Worm (Caenorhabditis elegans): Measurements from ENCODE around the gene Y81G3A.4.

DNA sequence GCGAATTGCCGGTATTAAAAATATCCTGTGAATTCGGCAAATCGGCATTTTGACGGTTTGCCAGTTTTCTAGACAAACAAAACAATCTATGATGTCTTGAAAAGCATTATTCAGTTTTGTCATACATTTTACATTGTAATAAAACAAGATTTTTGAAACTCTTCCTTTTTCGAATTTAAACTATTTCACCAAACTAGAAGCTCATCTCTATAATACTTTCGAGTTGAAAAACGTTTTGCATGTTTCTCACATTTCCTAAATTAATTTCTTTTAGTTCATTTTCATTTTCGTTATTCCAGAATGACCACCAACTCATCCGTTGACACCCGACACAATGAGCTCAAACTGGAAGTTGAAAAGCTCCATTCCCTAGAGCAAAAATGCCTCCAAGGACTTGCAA, 38.4 kb downstream of the Y81G3A.4 start, which contains the start of gene F29C12.6:
- no peak for TF ChIP-seq pha-4 (tag; optimal IDR thresholded peaks at IDR 0.05)
- TF ChIP-seq ztf-16 (tag; optimal IDR thresholded peaks at IDR 0.05) = no peak
- no peak for TF ChIP-seq zip-5 (tag; optimal IDR thresholded peaks at IDR 0.05)
- no peak for TF ChIP-seq ref-2 (tag; optimal IDR thresholded peaks at IDR 0.05)
- no peak for TF ChIP-seq nhr-11 (tag; optimal IDR thresholded peaks at IDR 0.05)
- no peak for TF ChIP-seq rnt-1 (tag; optimal IDR thresholded peaks at IDR 0.05)
- TF ChIP-seq ceh-18 (tag; optimal IDR thresholded peaks at IDR 0.05) = no peak
- TF ChIP-seq ttx-3 (tag; optimal IDR thresholded peaks at IDR 0.05) = no peak
- no peak for TF ChIP-seq hlh-15 (tag; optimal IDR thresholded peaks at IDR 0.05)
- no peak for TF ChIP-seq ceh-9 (tag; optimal IDR thresholded peaks at IDR 0.05)
